Fruit fly (Drosophila melanogaster) whole organism, embryonic: Measurements from ENCODE around the gene Ufd4.
A peak's percentile ranks its signal among the peaks of the same experiment; 100 is the strongest.

ENCODE experiments used
- Adf1 ChIP-seq: fragments of 200-800 bp; sonication (Bioruptor generic); IDR thresholded peaks from 2 replicates; pipeline ENCODE4 v1.3.6; 2022; ENCODE audit warnings: missing biosample characterization, missing genetic modification characterization
- Atf-2 ChIP-seq: fragments of 200-800 bp; sonication (Bioruptor generic); optimal IDR thresholded peaks from 2 replicates; lab custom pipeline; 2016; ENCODE audit warnings: missing biosample characterization, missing genetic modification characterization
- BEAF-32 ChIP-seq: fragments of 200-800 bp; sonication (Bioruptor generic); optimal IDR thresholded peaks from 3 replicates; lab custom pipeline; 2017; ENCODE audit warnings: missing biosample characterization, missing genetic modification characterization, mild to moderate bottlenecking, moderate library complexity, missing genetic modification reagents
- Bdp1 ChIP-seq: fragments of 200-800 bp; sonication (Bioruptor generic); optimal IDR thresholded peaks from 3 replicates; lab custom pipeline; 2016; ENCODE audit warnings: missing biosample characterization, missing genetic modification characterization
- Bgb ChIP-seq: fragments of 200-800 bp; sonication (Bioruptor generic); IDR thresholded peaks from 2 replicates; pipeline ENCODE4 v1.3.6; 2022; ENCODE audit warnings: missing biosample characterization, missing genetic modification characterization; ENCODE audit not compliant: partially characterized antibody
- CG10959 ChIP-seq: fragments of 200-800 bp; sonication (Bioruptor generic); IDR thresholded peaks from 2 replicates; pipeline ENCODE4 v1.3.6; 2022; ENCODE audit warnings: missing biosample characterization, missing genetic modification characterization
- CG11504 ChIP-seq: fragments of 200-800 bp; sonication (Bioruptor generic); optimal IDR thresholded peaks from 3 replicates; lab custom pipeline; 2019; ENCODE audit warnings: missing biosample characterization, mild to moderate bottlenecking, missing genetic modification characterization, moderate library complexity
- CG12236 ChIP-seq: fragments of 200-800 bp; sonication (Bioruptor generic); optimal IDR thresholded peaks from 2 replicates; lab custom pipeline; 2016; ENCODE audit warnings: missing biosample characterization, missing genetic modification characterization
- CG12299 ChIP-seq: fragments of 200-800 bp; sonication (Bioruptor generic); optimal IDR thresholded peaks from 2 replicates; lab custom pipeline; 2018; ENCODE audit warnings: missing biosample characterization, mild to moderate bottlenecking, missing genetic modification characterization
- CG1233 ChIP-seq: fragments of 200-800 bp; sonication (Bioruptor generic); optimal IDR thresholded peaks from 4 replicates; lab custom pipeline; 2018; ENCODE audit warnings: missing biosample characterization, mild to moderate bottlenecking, missing genetic modification characterization
- CG13123 ChIP-seq: fragments of 200-800 bp; sonication (Bioruptor generic); optimal IDR thresholded peaks from 2 replicates; lab custom pipeline; 2016; ENCODE audit warnings: missing biosample characterization, missing genetic modification characterization
- CG15269 ChIP-seq: fragments of 200-800 bp; sonication (Bioruptor generic); optimal IDR thresholded peaks from 2 replicates; lab custom pipeline; 2018; ENCODE audit warnings: missing biosample characterization, mild to moderate bottlenecking, missing genetic modification characterization, moderate library complexity
- CG1529 ChIP-seq: fragments of 200-800 bp; sonication (Bioruptor generic); optimal IDR thresholded peaks from 3 replicates; lab custom pipeline; 2018; ENCODE audit warnings: missing biosample characterization, missing genetic modification characterization
- CG15696 ChIP-seq: fragments of 200-800 bp; sonication (Bioruptor generic); optimal IDR thresholded peaks from 2 replicates; lab custom pipeline; 2019; ENCODE audit warnings: missing biosample characterization, mild to moderate bottlenecking, missing genetic modification characterization, moderate library complexity
- CG17186 ChIP-seq: fragments of 200-800 bp; sonication (Bioruptor generic); optimal IDR thresholded peaks from 3 replicates; lab custom pipeline; 2017; ENCODE audit warnings: missing biosample characterization, missing genetic modification reagents, missing genetic modification characterization
- CG17912 ChIP-seq: fragments of 200-800 bp; sonication (Bioruptor generic); optimal IDR thresholded peaks from 2 replicates; lab custom pipeline; 2018; ENCODE audit warnings: missing biosample characterization, mild to moderate bottlenecking, missing genetic modification characterization
- CG32532 ChIP-seq: fragments of 200-800 bp; sonication (Bioruptor generic); IDR thresholded peaks from 2 replicates; pipeline ENCODE4 v1.3.6; 2022; ENCODE audit warnings: missing biosample characterization, missing genetic modification characterization
- CG3281 ChIP-seq: fragments of 200-800 bp; sonication (Bioruptor generic); optimal IDR thresholded peaks from 3 replicates; lab custom pipeline; 2017; ENCODE audit warnings: missing biosample characterization, mild to moderate bottlenecking, missing genetic modification characterization
- CG6272 ChIP-seq: fragments of 200-800 bp; sonication (Bioruptor generic); IDR thresholded peaks from 2 replicates; pipeline ENCODE4 v1.3.6; 2022; ENCODE audit warnings: missing biosample characterization, missing genetic modification characterization
- CG8089 ChIP-seq: fragments of 200-800 bp; sonication (Bioruptor generic); optimal IDR thresholded peaks from 3 replicates; lab custom pipeline; 2016; ENCODE audit warnings: missing biosample characterization, missing genetic modification characterization
- CG8388 ChIP-seq: fragments of 200-800 bp; sonication (Bioruptor generic); optimal IDR thresholded peaks from 2 replicates; lab custom pipeline; 2019; ENCODE audit warnings: missing biosample characterization, mild to moderate bottlenecking, missing genetic modification characterization, moderate library complexity
- Deaf1 ChIP-seq: fragments of 200-800 bp; optimal IDR thresholded peaks from 3 replicates; lab custom pipeline; 2019; ENCODE audit warnings: missing biosample characterization, mild to moderate bottlenecking, missing genetic modification characterization, moderate library complexity
- Ets65A ChIP-seq: fragments of 200-800 bp; sonication (Bioruptor generic); peaks from one replicate; lab custom pipeline; 2016; ENCODE audit warnings: missing biosample characterization, missing genetic modification characterization
- Gug ChIP-seq: fragments of 200-800 bp; sonication (Bioruptor generic); IDR thresholded peaks from 4 replicates; pipeline ENCODE4 v1.3.6; 2022; ENCODE audit warnings: missing biosample characterization, missing genetic modification characterization
- H2.0 ChIP-seq: fragments of 200-800 bp; sonication (Bioruptor generic); IDR thresholded peaks from 2 replicates; pipeline ENCODE4 v1.3.6; 2022; ENCODE audit warnings: missing biosample characterization, missing genetic modification characterization
- Hand ChIP-seq: fragments of 200-800 bp; sonication (Bioruptor generic); optimal IDR thresholded peaks from 2 replicates; lab custom pipeline; 2017; ENCODE audit warnings: mild to moderate bottlenecking, missing biosample characterization, missing genetic modification reagents, missing genetic modification characterization
- Hmx ChIP-seq: fragments of 200-800 bp; sonication (Bioruptor generic); optimal IDR thresholded peaks from 2 replicates; lab custom pipeline; 2016; ENCODE audit warnings: missing biosample characterization, missing genetic modification characterization
- Lhr ChIP-seq: fragments of 200-800 bp; sonication (Bioruptor generic); optimal IDR thresholded peaks from 3 replicates; lab custom pipeline; 2017; ENCODE audit warnings: mild to moderate bottlenecking, missing biosample characterization, missing genetic modification reagents, missing genetic modification characterization
- Lpt ChIP-seq: fragments of >200 bp; optimal IDR thresholded peaks from 2 replicates; lab custom pipeline; 2018; ENCODE audit warnings: missing biosample characterization, missing genetic modification characterization
- MBD-R2 ChIP-seq: fragments of 200-800 bp; sonication (Bioruptor generic); IDR thresholded peaks from 2 replicates; pipeline ENCODE4 v1.3.6; 2022; ENCODE audit warnings: missing biosample characterization, missing genetic modification characterization
- Mad ChIP-seq: fragments of 200-800 bp; sonication (Bioruptor generic); optimal IDR thresholded peaks from 2 replicates; lab custom pipeline; 2016; ENCODE audit warnings: missing biosample characterization, missing genetic modification characterization
- NFAT ChIP-seq: fragments of 200-800 bp; sonication (Bioruptor generic); IDR thresholded peaks from 2 replicates; pipeline ENCODE4 v1.3.6; 2022; ENCODE audit warnings: missing biosample characterization, missing genetic modification characterization
- Oli ChIP-seq: fragments of 200-800 bp; sonication (Bioruptor generic); optimal IDR thresholded peaks from 2 replicates; lab custom pipeline; 2018; ENCODE audit warnings: missing biosample characterization, mild to moderate bottlenecking, missing genetic modification characterization, moderate library complexity
- Sox100B ChIP-seq: fragments of 200-800 bp; sonication (Bioruptor generic); optimal IDR thresholded peaks from 3 replicates; lab custom pipeline; 2018; ENCODE audit warnings: missing biosample characterization, mild to moderate bottlenecking, missing genetic modification characterization
- Xbp1 ChIP-seq: fragments of 200-800 bp; sonication (Bioruptor generic); optimal IDR thresholded peaks from 3 replicates; lab custom pipeline; 2016; ENCODE audit warnings: missing biosample characterization, mild to moderate bottlenecking, missing genetic modification characterization
- Xrp1 ChIP-seq: fragments of 200-800 bp; sonication (Bioruptor generic); IDR thresholded peaks from 2 replicates; pipeline ENCODE4 v1.3.6; 2022; ENCODE audit warnings: missing biosample characterization, missing genetic modification characterization
- aop ChIP-seq: fragments of 200-800 bp; sonication (Bioruptor generic); IDR thresholded peaks from 2 replicates; pipeline ENCODE4 v1.3.6; 2022; ENCODE audit warnings: missing biosample characterization, missing genetic modification characterization
- az2 ChIP-seq: fragments of 200-800 bp; sonication (Bioruptor generic); optimal IDR thresholded peaks from 3 replicates; lab custom pipeline; 2016; ENCODE audit warnings: missing biosample characterization, missing genetic modification characterization
- bbx ChIP-seq: fragments of 200-800 bp; sonication (Bioruptor generic); IDR thresholded peaks from 2 replicates; pipeline ENCODE4 v1.3.6; 2022; ENCODE audit warnings: missing biosample characterization, missing genetic modification characterization; ENCODE audit not compliant: partially characterized antibody
- dmrt11E ChIP-seq: fragments of 200-800 bp; sonication (Bioruptor generic); optimal IDR thresholded peaks from 3 replicates; lab custom pipeline; 2018; ENCODE audit warnings: missing biosample characterization, mild to moderate bottlenecking, missing genetic modification characterization, moderate library complexity
- fd3F ChIP-seq: fragments of 200-800 bp; sonication (Bioruptor generic); optimal IDR thresholded peaks from 2 replicates; lab custom pipeline; 2018; ENCODE audit warnings: missing biosample characterization, mild to moderate bottlenecking, missing genetic modification characterization, moderate library complexity
- lilli ChIP-seq: fragments of 200-800 bp; sonication (Bioruptor generic); optimal IDR thresholded peaks from 3 replicates; lab custom pipeline; 2016; ENCODE audit warnings: missing biosample characterization, missing genetic modification characterization
- lov ChIP-seq, 2 experiments: fragments of 200-800 bp in 1 of 2; fragments of >200 bp in 1 of 2; sonication (Bioruptor generic) in 1 of 2; IDR thresholded peaks in 1 of 2; optimal IDR thresholded peaks in 1 of 2; 2 replicates in 1 of 2; 3 replicates in 1 of 2; pipeline versions ENCODE4 v1.3.6 to Lab custom; 2017 to 2022; ENCODE audit warnings: missing biosample characterization in 1 of 2, missing genetic modification characterization in 1 of 2
- odd ChIP-seq: fragments of 200-800 bp; sonication (Bioruptor generic); optimal IDR thresholded peaks from 2 replicates; lab custom pipeline; 2017; ENCODE audit warnings: missing biosample characterization, mild to moderate bottlenecking, missing genetic modification characterization
- otp ChIP-seq: fragments of 200-800 bp; sonication (Bioruptor generic); IDR thresholded peaks from 3 replicates; pipeline ENCODE4, ENCODE4 v1.3.6; 2022; ENCODE audit warnings: missing biosample characterization, missing genetic modification characterization
- sima ChIP-seq: fragments of 200-800 bp; sonication (Bioruptor generic); optimal IDR thresholded peaks from 2 replicates; lab custom pipeline; 2016; ENCODE audit warnings: missing biosample characterization, missing genetic modification characterization
- slou ChIP-seq: fragments of 200-800 bp; sonication (Bioruptor generic); optimal IDR thresholded peaks from 3 replicates; lab custom pipeline; 2016; ENCODE audit warnings: missing biosample characterization, missing genetic modification characterization
- tgo ChIP-seq: fragments of 200-800 bp; sonication (Bioruptor generic); IDR thresholded peaks from 3 replicates; pipeline ENCODE4 v1.3.6; 2022; ENCODE audit warnings: missing biosample characterization, missing genetic modification characterization
- tx ChIP-seq: fragments of 200-800 bp; sonication (Bioruptor generic); optimal IDR thresholded peaks from 2 replicates; lab custom pipeline; 2016; ENCODE audit warnings: missing biosample characterization, missing genetic modification characterization
- zf30C ChIP-seq: fragments of 200-800 bp; sonication (Bioruptor generic); optimal IDR thresholded peaks from 3 replicates; lab custom pipeline; 2018; ENCODE audit warnings: missing biosample characterization, mild to moderate bottlenecking, missing genetic modification characterization
- zfh1 ChIP-seq: fragments of 200-800 bp; sonication (Bioruptor generic); IDR thresholded peaks from 3 replicates; pipeline ENCODE4 v1.3.6; 2022; ENCODE audit warnings: missing biosample characterization, missing genetic modification characterization

Ufd4 gene

DNA sequence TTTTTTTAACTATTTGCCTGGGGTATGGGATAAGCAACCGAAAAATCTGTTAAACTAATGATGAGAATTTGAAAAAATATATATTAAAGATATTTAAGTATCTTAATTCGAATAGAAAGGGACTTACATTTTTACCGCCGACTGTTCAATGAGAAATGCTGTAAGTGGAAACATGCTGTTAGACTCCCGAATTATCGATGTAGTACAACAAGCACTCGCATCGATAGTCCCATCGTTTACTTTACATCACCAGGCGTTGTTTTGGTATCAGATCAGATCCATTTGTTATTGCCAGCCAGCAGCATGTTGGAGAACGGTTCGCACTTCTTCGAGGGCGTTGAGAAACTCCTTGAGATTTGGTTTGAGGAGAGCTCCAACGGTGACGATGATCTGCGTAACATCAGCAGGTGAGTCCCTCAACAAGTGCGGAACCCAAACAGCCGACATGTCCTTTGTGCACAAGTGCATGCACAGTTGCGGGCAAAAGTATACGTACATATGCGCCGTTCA lies 47.1 kb upstream of the Ufd4 start, which contains the start of gene SamDC (continued):
- TF ChIP-seq Lpt (GFP tag; lab: Kevin White, UChicago): no peak
- no peak for TF ChIP-seq Oli
- TF ChIP-seq CG8089: no peak
- peak; percentile 93 for TF ChIP-seq Bgb (GFP tag; lab: Robert Waterston, UW)
- no peak for TF ChIP-seq sima (GFP tag; lab: Kevin White, UChicago)
- no peak for TF ChIP-seq Hand (GFP tag; lab: Kevin White, UChicago)
- TF ChIP-seq CG6272 (GFP tag; lab: Robert Waterston, UW): no peak
- TF ChIP-seq zfh1 (GFP tag; lab: Robert Waterston, UW): peak; percentile 37; the same call in 1 of the 3 replicates
- peak; percentile 88 for TF ChIP-seq BEAF-32 (GFP tag; lab: Kevin White, UChicago)
- TF ChIP-seq Sox100B (GFP tag; lab: Kevin White, UChicago): peak; percentile 17
- TF ChIP-seq Gug (GFP tag; lab: Robert Waterston, UW): no peak
- TF ChIP-seq CG10959 (GFP tag; lab: Robert Waterston, UW): no peak
- no peak for TF ChIP-seq Bdp1 (GFP tag; lab: Kevin White, UChicago)
- TF ChIP-seq CG11504: peak; percentile 73
- TF ChIP-seq CG15696 (tag; lab: Kevin White, UChicago): peak; percentile 23
- no peak for TF ChIP-seq otp (GFP tag; lab: Robert Waterston, UW)
- TF ChIP-seq CG12299 (tag; lab: Kevin White, UChicago): no peak
- TF ChIP-seq Hmx: no peak
- peak; percentile 53 for TF ChIP-seq az2 (GFP tag; lab: Kevin White, UChicago)
- peak; percentile 26 for TF ChIP-seq CG3281
- TF ChIP-seq fd3F (GFP tag; lab: Kevin White, UChicago): peak; percentile 25
- TF ChIP-seq Atf-2 (GFP tag; lab: Kevin White, UChicago): no peak
- TF ChIP-seq Xrp1 (GFP tag; lab: Robert Waterston, UW): peak; percentile 32; the same call in 1 of the 2 replicates
- TF ChIP-seq lov (optimal IDR thresholded peaks at IDR 0.05; lab: Kevin White, UChicago): no peak
- no peak for TF ChIP-seq lov (GFP tag; IDR thresholded peaks at IDR 0.05; lab: Robert Waterston, UW)
- no peak for TF ChIP-seq slou (GFP tag; lab: Kevin White, UChicago)
- TF ChIP-seq zf30C (GFP tag; lab: Kevin White, UChicago): no peak
- TF ChIP-seq dmrt11E: peak; percentile 38
- no peak for TF ChIP-seq tx
- TF ChIP-seq tgo (GFP tag; lab: Robert Waterston, UW): no peak; the same call in 1 of the 3 replicates
- TF ChIP-seq Deaf1: no peak
- peak; percentile 78 for TF ChIP-seq MBD-R2 (GFP tag; lab: Robert Waterston, UW)
- TF ChIP-seq aop (GFP tag; lab: Robert Waterston, UW): no peak
- TF ChIP-seq lilli: peak; percentile 52
- TF ChIP-seq H2.0 (GFP tag; lab: Robert Waterston, UW): no peak
- TF ChIP-seq CG12236: no peak
- no peak for TF ChIP-seq CG1529
- TF ChIP-seq Mad (GFP tag; lab: Kevin White, UChicago): peak; percentile 4
- TF ChIP-seq CG13123 (GFP tag; lab: Kevin White, UChicago): peak; percentile 12
- no peak for TF ChIP-seq odd
- no peak for TF ChIP-seq CG17912
- peak; percentile 79 for TF ChIP-seq Lhr (GFP tag; lab: Kevin White, UChicago)
- TF ChIP-seq NFAT: peak; percentile 71; the same call in 1 of the 2 replicates
- TF ChIP-seq CG15269 (tag; lab: Kevin White, UChicago): peak; percentile 72
- TF ChIP-seq CG17186: no peak
- TF ChIP-seq Adf1: peak; percentile 27; the same call in 1 of the 2 replicates
- TF ChIP-seq CG32532: peak; percentile 42; the same call in 1 of the 2 replicates
- TF ChIP-seq Ets65A (GFP tag; lab: Kevin White, UChicago): peak; percentile 14
- peak; percentile 86 for TF ChIP-seq bbx (GFP tag; lab: Robert Waterston, UW)
- peak; percentile 99 for TF ChIP-seq CG8388
- TF ChIP-seq CG1233 (GFP tag; lab: Kevin White, UChicago): no peak
- peak; percentile 51 for TF ChIP-seq Xbp1 (GFP tag; lab: Kevin White, UChicago)
